Worm (Caenorhabditis elegans) whole organism, L4 larva: ENCODE results near the gene twk-43.

Source experiments
- T26A8.4 ChIP-seq: fragments of 200-800 bp; sonication (Bioruptor generic); IDR thresholded peaks from 2 replicates; pipeline ENCODE4 v1.3.6; 2022; ENCODE audit warnings: missing genetic modification characterization, missing compliant biosample characterization
- ama-1 ChIP-seq: fragments of 150-350 bp; optimal IDR thresholded peaks from 2 replicates; lab custom pipeline; 2014; ENCODE audit warnings: inconsistent platforms, mixed read lengths
- daf-12 ChIP-seq: fragments of 150-350 bp; optimal IDR thresholded peaks from 2 replicates; lab custom pipeline; 2014; ENCODE audit warnings: missing biosample characterization, missing genetic modification reagents, missing genetic modification characterization
- lin-38 ChIP-seq: fragments of 200-800 bp; sonication (Bioruptor generic); IDR thresholded peaks from 2 replicates; pipeline ENCODE4 v1.3.6; 2022; ENCODE audit warnings: missing genetic modification reagents, missing genetic modification characterization, missing compliant biosample characterization
- mes-2 ChIP-seq: sonication (generic microtip); optimal IDR thresholded peaks from 2 replicates; lab custom pipeline; 2016; ENCODE audit warnings: missing genotype, mild to moderate bottlenecking, missing genetic modification characterization, missing compliant biosample characterization; ENCODE audit not compliant: poor library complexity, severe bottlenecking
- nhr-77 ChIP-seq: fragments of 150-350 bp; optimal IDR thresholded peaks from 2 replicates; lab custom pipeline; 2014; ENCODE audit warnings: missing biosample characterization, missing genetic modification characterization
- zag-1 ChIP-seq: fragments of 150-350 bp; optimal IDR thresholded peaks from 2 replicates; lab custom pipeline; 2014; ENCODE audit warnings: missing biosample characterization, missing genetic modification characterization

ce11 chrV:13357652-13358281 lies 11.7 kb downstream of the twk-43 start, which contains the start of gene F32H5.1:
- TF ChIP-seq mes-2 (tag; lab: Kevin White, UChicago) (no peak), daf-12 (no peak), zag-1 (no peak), lin-38 (no peak), ama-1 (lab: Kevin White, UChicago) (no peak), nhr-77 (no peak), T26A8.4 (GFP tag; lab: Robert Waterston, UW) (no peak)
